Worm (Caenorhabditis elegans) whole organism, early embryonic: ENCODE results near the gene tsp-2.

ENCODE experiments used
- B0310.2 ChIP-seq: sonication (generic microtip); optimal IDR thresholded peaks from 2 replicates; lab custom pipeline; 2016; ENCODE audit warnings: mild to moderate bottlenecking, missing genetic modification characterization, missing compliant biosample characterization
- F13C5.2 ChIP-seq: sonication (generic microtip); optimal IDR thresholded peaks from 2 replicates; lab custom pipeline; 2017; ENCODE audit warnings: mild to moderate bottlenecking, missing genetic modification characterization, inconsistent platforms, missing compliant biosample characterization
- aly-1 ChIP-seq: sonication (generic microtip); optimal IDR thresholded peaks from 2 replicates; lab custom pipeline; 2016; ENCODE audit warnings: missing genetic modification characterization, missing compliant biosample characterization
- ama-1 ChIP-seq: fragments of 150-350 bp; optimal IDR thresholded peaks from 2 replicates; lab custom pipeline; 2014
- ceh-13 ChIP-seq: fragments of 200-800 bp; sonication (Bioruptor generic); optimal IDR thresholded peaks from 2 replicates; lab custom pipeline; 2018; ENCODE audit warnings: mild to moderate bottlenecking, missing genetic modification characterization, missing compliant biosample characterization
- ceh-36 ChIP-seq: sonication (generic microtip); optimal IDR thresholded peaks from 2 replicates; lab custom pipeline; 2016; ENCODE audit warnings: missing genetic modification characterization, inconsistent platforms, missing compliant biosample characterization
- ets-7 ChIP-seq: sonication (generic microtip); optimal IDR thresholded peaks from 2 replicates; lab custom pipeline; 2016; ENCODE audit warnings: missing genotype, missing genetic modification characterization, missing compliant biosample characterization
- flt-1 ChIP-seq: fragments of 200-800 bp; sonication (Bioruptor generic); IDR thresholded peaks from 2 replicates; pipeline ENCODE4 v1.3.6; 2022; ENCODE audit warnings: missing genetic modification characterization, missing compliant biosample characterization
- hmbx-1 ChIP-seq: sonication (generic microtip); optimal IDR thresholded peaks from 2 replicates; lab custom pipeline; 2016; ENCODE audit warnings: mild to moderate bottlenecking, missing genetic modification characterization, missing compliant biosample characterization
- hmg-4 ChIP-seq: fragments of 200-800 bp; sonication (Bioruptor generic); optimal IDR thresholded peaks from 2 replicates; lab custom pipeline; 2018; ENCODE audit warnings: mild to moderate bottlenecking, missing genetic modification characterization, missing compliant biosample characterization
- hnd-1 ChIP-seq: sonication (generic microtip); optimal IDR thresholded peaks from 2 replicates; lab custom pipeline; 2016; ENCODE audit warnings: missing genetic modification characterization, missing compliant biosample characterization
- pes-1 ChIP-seq: fragments of 200-800 bp; sonication (Bioruptor generic); IDR thresholded peaks from 2 replicates; pipeline ENCODE4 v1.3.6; 2022; ENCODE audit warnings: missing genetic modification reagents, missing genetic modification characterization, missing compliant biosample characterization
- scrt-1 ChIP-seq: fragments of 200-800 bp; sonication (Bioruptor generic); IDR thresholded peaks from 2 replicates; pipeline ENCODE4 v1.3.6; 2022; ENCODE audit warnings: missing genetic modification characterization, missing compliant biosample characterization
- sea-1 ChIP-seq: fragments of 200-800 bp; sonication (Bioruptor generic); conservative IDR thresholded peaks from 2 replicates; pipeline ENCODE4 v1.3.6; 2022; ENCODE audit warnings: missing genetic modification characterization, missing compliant biosample characterization
- tbx-11 ChIP-seq: fragments of 200-800 bp; sonication (Bioruptor generic); IDR thresholded peaks from 2 replicates; pipeline ENCODE4 v1.3.6; 2022; ENCODE audit warnings: missing genetic modification characterization, missing compliant biosample characterization
- tbx-37 ChIP-seq: fragments of 200-800 bp; sonication (Bioruptor generic); conservative IDR thresholded peaks from 2 replicates; pipeline ENCODE4 v1.3.6; 2022; ENCODE audit warnings: missing genetic modification reagents, missing genetic modification characterization, missing compliant biosample characterization
- tra-4 ChIP-seq: sonication (generic microtip); optimal IDR thresholded peaks from 2 replicates; lab custom pipeline; 2017; ENCODE audit warnings: missing genetic modification characterization, missing compliant biosample characterization

The tsp-2 gene

DNA sequence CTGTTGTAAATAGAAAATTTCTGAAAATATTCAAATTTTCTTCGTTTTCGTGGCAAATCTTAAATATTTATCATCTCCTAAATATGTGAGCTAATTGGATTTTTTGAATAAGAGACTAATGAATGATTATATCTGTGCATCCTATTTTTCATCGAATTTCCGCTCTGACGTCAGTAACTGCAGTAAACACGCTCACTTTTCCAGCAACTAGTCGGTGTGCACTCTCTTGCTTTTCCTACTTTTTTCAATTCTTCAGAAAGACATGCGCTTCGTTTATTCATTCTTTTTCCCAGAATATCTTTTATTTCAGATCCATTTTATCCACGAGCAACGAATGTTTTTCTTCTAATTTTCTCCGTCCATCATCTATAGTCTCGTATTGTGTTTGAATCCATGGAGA is 8.3 kb downstream of the tsp-2 start:
- TF ChIP-seq aly-1 (no peak), B0310.2 (tag; lab: Kevin White, UChicago) (no peak), scrt-1 (GFP tag; lab: Robert Waterston, UW) (no peak), flt-1 (GFP tag; lab: Robert Waterston, UW) (no peak), tbx-37 (GFP tag; lab: Robert Waterston, UW) (no peak), F13C5.2 (tag; lab: Kevin White, UChicago) (no peak), ets-7 (tag; lab: Kevin White, UChicago) (no peak), hmbx-1 (no peak), tra-4 (tag; lab: Kevin White, UChicago) (no peak), tbx-11 (GFP tag; lab: Robert Waterston, UW) (no peak), hnd-1 (tag; lab: Kevin White, UChicago) (no peak), ceh-13 (no peak)

DNA sequence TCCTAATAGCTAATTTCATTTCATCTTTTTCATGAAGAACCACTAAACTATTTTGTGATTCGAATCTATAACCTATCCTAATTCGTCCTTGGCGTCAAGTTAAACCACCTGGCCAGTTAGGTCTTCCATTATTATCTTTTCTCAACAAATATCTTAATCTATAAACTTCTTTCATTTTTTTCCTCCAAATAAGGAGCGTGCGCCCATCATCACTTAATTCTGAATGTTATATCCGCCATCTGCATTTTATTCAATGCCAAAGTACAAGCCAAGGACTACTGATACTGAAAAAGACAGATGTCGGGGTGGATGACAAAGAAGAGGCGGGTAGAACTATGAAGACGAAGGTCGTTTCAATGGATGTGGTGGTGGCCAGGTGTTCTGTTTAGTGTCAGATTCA is 8.8 kb downstream of the tsp-2 start:
- TF ChIP-seq B0310.2 (tag; lab: Kevin White, UChicago) (no peak), scrt-1 (GFP tag; lab: Robert Waterston, UW) (no peak), ceh-36 (no peak), tra-4 (tag; lab: Kevin White, UChicago) (no peak), hmg-4 (no peak), hmbx-1 (no peak), tbx-37 (GFP tag; lab: Robert Waterston, UW) (no peak), F13C5.2 (tag; lab: Kevin White, UChicago) (no peak), ama-1 (lab: Kevin White, UChicago) (no peak), aly-1 (no peak), hnd-1 (tag; lab: Kevin White, UChicago) (no peak)

DNA sequence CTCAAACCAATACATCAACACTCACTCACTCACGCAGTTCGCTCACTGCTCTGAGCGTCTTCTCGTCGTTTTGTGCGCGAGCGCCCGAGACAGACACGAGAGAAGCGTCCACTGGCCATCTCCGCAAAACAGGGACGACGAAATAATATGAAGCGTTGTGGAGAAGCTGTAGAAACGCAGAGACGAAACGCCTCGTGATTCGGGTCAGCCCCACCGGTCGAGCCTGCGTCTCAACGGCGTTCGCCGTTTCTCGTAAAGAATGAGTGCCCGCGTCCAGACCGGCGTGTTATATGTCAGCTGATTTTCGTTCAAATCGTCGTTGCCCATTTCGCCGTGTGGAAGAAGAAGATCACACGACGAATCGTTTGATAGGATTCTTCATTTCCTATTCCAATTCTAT is 10.2 kb downstream of the tsp-2 start, which contains the start of gene fbxl-1:
Gene fbxl-1 (plus strand): TSS at position 320 of the 400 bp plus-strand sequence.
- peak; percentile 10 for TF ChIP-seq F13C5.2 (tag; lab: Kevin White, UChicago)
- no peak for TF ChIP-seq tbx-37 (GFP tag; lab: Robert Waterston, UW)

DNA sequence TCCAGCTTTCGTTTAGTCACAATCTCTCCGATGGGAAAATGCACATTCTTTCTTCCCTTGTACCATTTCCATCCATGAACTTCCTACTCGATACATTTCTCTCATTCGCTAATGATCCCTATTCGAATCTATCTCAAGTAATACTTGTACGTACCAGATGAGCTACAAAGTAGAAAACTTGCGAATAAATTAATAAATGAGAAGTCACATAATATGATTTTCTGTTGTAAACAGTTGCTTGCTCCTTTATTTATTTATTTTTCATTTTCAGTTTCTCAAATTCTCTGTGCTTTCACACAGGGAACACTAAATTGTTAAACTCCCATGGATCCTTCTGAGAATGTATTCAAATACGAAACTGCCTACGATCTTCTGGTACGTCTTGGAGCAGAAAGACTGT is 11.6 kb downstream of the tsp-2 start, which contains the start of gene rfs-1:
Gene rfs-1 (plus strand): TSS at position 301 of the 400 bp plus-strand sequence.
- TF ChIP-seq tbx-11 (GFP tag; lab: Robert Waterston, UW): no peak
- TF ChIP-seq ets-7 (tag; lab: Kevin White, UChicago): no peak
- no peak for TF ChIP-seq hnd-1 (tag; lab: Kevin White, UChicago)
- TF ChIP-seq ama-1 (lab: Kevin White, UChicago): no peak
- TF ChIP-seq B0310.2 (tag; lab: Kevin White, UChicago): no peak
- no peak for TF ChIP-seq pes-1 (GFP tag; lab: Robert Waterston, UW)

DNA sequence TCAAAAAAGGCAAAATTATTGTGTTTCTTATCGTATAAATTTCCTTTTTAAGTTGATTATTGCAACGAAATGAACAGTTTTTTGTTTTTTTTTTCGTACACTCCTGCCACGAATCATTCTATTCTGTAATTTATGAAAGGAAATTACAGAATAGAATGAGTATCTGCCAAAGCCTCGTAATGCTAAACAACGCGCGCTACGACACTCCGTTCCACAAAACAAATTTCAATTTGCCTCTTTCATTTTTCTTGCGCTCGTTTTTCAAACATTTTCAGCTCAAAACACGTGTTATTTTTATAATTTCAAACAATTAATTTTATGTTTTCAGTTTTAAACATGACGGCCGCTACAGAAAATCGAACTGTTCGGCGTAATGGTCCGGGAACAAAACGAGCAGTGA is 13.0 kb downstream of the tsp-2 start, which contains the start of gene mob-4:
Gene mob-4 (plus strand): TSS at position 329 of the 400 bp plus-strand sequence.
- TF ChIP-seq aly-1 (no peak), hmg-4 (no peak), tra-4 (tag; lab: Kevin White, UChicago) (no peak), ceh-13 (no peak), tbx-11 (GFP tag; lab: Robert Waterston, UW) (no peak), sea-1 (GFP tag; lab: Robert Waterston, UW) (no peak), B0310.2 (tag; lab: Kevin White, UChicago) (no peak)

DNA sequence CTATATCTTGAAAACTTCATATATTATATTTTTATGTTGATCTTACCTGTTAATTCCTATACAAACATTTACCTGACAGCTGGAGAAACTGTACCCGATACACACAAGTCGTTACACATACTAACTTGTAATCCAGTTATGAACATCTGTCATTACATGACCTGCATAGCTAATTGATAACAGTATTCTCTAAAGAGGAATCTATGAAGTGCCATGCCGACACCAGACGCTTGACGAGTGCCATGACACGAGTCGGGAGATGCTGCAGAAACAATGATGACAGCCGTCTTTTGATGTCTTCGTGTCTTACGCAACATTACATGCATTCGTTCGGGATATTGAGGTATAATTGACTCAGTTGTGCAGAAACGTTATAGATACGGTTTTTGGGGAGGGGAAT is 17.7 kb downstream of the tsp-2 start:
- TF ChIP-seq tbx-11 (GFP tag; lab: Robert Waterston, UW) (no peak), hnd-1 (tag; lab: Kevin White, UChicago) (no peak), scrt-1 (GFP tag; lab: Robert Waterston, UW) (no peak), hmbx-1 (no peak), ceh-13 (no peak), pes-1 (GFP tag; lab: Robert Waterston, UW) (no peak), aly-1 (no peak), F13C5.2 (tag; lab: Kevin White, UChicago) (no peak), ets-7 (tag; lab: Kevin White, UChicago) (no peak), B0310.2 (tag; lab: Kevin White, UChicago) (no peak), flt-1 (GFP tag; lab: Robert Waterston, UW) (no peak)

DNA sequence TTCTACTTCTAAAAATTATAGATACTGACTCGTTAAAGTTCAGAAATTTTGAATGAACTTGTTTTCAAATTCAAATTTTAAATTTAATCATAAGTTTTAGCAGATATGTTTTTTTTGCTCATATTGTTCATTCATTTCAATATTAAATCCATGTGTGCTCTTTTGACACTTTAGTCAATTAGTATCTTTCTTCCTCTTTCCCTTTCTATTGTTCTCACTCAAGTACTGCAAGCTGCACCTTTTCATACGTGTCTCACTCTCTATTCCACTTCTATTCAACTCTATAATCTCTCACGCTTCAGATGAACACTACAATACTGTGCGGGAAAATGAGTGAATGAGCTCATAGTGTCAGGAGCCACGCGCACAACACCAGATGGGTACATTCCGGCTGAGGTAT is 19.8 kb downstream of the tsp-2 start, which contains the start of gene C30A5.16:
Gene C30A5.16 (plus strand): TSS at position 301 of the 400 bp plus-strand sequence.
- TF ChIP-seq hmg-4 (no peak), hmbx-1 (no peak), ceh-36 (no peak), tbx-37 (GFP tag; lab: Robert Waterston, UW) (no peak), tbx-11 (GFP tag; lab: Robert Waterston, UW) (no peak), hnd-1 (tag; lab: Kevin White, UChicago) (no peak), F13C5.2 (tag; lab: Kevin White, UChicago) (no peak), ceh-13 (no peak), pes-1 (GFP tag; lab: Robert Waterston, UW) (no peak), sea-1 (GFP tag; lab: Robert Waterston, UW) (no peak), tra-4 (tag; lab: Kevin White, UChicago) (no peak), flt-1 (GFP tag; lab: Robert Waterston, UW) (no peak), scrt-1 (GFP tag; lab: Robert Waterston, UW) (no peak), aly-1 (no peak)

DNA sequence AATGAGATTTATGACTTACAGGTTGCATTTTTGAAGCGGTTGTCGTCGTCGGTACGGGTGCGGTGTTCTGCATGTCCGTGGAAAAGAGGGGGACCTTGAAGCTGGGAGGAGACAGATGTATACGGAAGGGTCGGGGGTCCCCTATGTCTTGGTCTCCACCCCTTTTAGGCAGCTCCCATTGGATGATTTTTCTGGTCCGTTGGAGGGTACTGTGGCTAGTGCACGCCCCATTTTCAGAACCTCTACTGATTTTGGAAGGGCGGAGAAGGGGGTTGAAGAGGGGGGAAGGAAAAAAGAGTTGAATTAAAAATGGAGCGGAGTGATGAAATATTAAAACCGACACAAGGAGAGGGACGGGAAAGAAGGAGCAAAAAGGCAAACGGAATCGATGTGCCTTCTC is 21.5 kb downstream of the tsp-2 start, which contains the start of gene unc-86:
Gene unc-86 (minus strand): TSS at position 113 of the 400 bp plus-strand sequence.
- TF ChIP-seq ceh-36 (no peak), ama-1 (lab: Kevin White, UChicago) (no peak), aly-1 (no peak), hmbx-1 (no peak), ets-7 (tag; lab: Kevin White, UChicago) (no peak), F13C5.2 (tag; lab: Kevin White, UChicago) (no peak), tbx-11 (GFP tag; lab: Robert Waterston, UW) (no peak), scrt-1 (GFP tag; lab: Robert Waterston, UW) (no peak), pes-1 (GFP tag; lab: Robert Waterston, UW) (no peak), ceh-13 (no peak), tra-4 (tag; lab: Kevin White, UChicago) (no peak), tbx-37 (GFP tag; lab: Robert Waterston, UW) (no peak)
